Worm (Caenorhabditis elegans): ENCODE results near the gene moa-2.

ce11 chrII:7666967-7667366 lies 31.9 kb downstream of the moa-2 start, which contains the start of gene lir-2:
- TF ChIP-seq egl-27 (tag; optimal IDR thresholded peaks at IDR 0.05): no peak
- no peak for TF ChIP-seq mab-5 (tag; optimal IDR thresholded peaks at IDR 0.05)
- TF ChIP-seq elt-1 (tag; optimal IDR thresholded peaks at IDR 0.05): no peak
- no peak for TF ChIP-seq skn-1 (tag; optimal IDR thresholded peaks at IDR 0.05)
- no peak for TF ChIP-seq F13H6.1 (tag; optimal IDR thresholded peaks at IDR 0.05)
- no peak for TF ChIP-seq mdl-1 (tag; optimal IDR thresholded peaks at IDR 0.05)
- no peak for TF ChIP-seq unc-62 (GFP tag; optimal IDR thresholded peaks at IDR 0.05)
- TF ChIP-seq crh-2 (tag; optimal IDR thresholded peaks at IDR 0.05): no peak
- TF ChIP-seq nhr-11 (tag; optimal IDR thresholded peaks at IDR 0.05): no peak
- no peak for TF ChIP-seq unc-39 (tag; optimal IDR thresholded peaks at IDR 0.05)
- no peak for TF ChIP-seq fos-1 (tag; optimal IDR thresholded peaks at IDR 0.05)
- TF ChIP-seq nhr-10 (tag; optimal IDR thresholded peaks at IDR 0.05): no peak
- TF ChIP-seq R02D3.7 (tag; optimal IDR thresholded peaks at IDR 0.05): no peak

Data from whole organism, L2 larva.